Fruit fly (Drosophila melanogaster): ENCODE data around the gene CG31266.

The CG31266 gene

DNA sequence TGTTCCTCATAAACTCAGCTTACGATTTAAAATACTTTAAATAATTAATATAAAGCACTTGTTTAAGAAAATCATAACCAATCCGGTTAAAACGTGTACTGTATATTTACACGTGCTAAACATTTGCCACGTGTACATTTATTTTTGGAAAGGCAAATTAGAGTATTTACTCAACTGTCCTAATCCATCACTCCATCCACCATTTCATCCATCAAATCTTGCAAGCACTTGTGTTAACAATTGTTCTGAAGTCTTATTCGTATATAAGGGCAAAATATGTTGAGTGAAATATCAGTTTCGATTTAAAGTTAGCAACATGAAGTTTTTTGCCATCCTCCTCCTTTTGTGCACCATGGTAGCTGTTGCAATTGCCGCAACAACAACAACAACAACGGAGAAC is 11.2 kb upstream of the CG31266 start, which contains the start of gene CG42779:
CG42779 (plus strand) TSS at position 301 of the 400 bp plus-strand sequence.
- TF ChIP-seq pan (optimal IDR thresholded peaks at IDR 0.05) = no peak
- TF ChIP-seq psq (optimal IDR thresholded peaks at IDR 0.05) = no peak
- TF ChIP-seq CG8478 (optimal IDR thresholded peaks at IDR 0.05) = no peak
- no peak for TF ChIP-seq usp (GFP tag; optimal IDR thresholded peaks at IDR 0.05)
- no peak for TF ChIP-seq EcR (GFP tag; optimal IDR thresholded peaks at IDR 0.05)
- no peak for TF ChIP-seq Dll (optimal IDR thresholded peaks at IDR 0.05)

DNA sequence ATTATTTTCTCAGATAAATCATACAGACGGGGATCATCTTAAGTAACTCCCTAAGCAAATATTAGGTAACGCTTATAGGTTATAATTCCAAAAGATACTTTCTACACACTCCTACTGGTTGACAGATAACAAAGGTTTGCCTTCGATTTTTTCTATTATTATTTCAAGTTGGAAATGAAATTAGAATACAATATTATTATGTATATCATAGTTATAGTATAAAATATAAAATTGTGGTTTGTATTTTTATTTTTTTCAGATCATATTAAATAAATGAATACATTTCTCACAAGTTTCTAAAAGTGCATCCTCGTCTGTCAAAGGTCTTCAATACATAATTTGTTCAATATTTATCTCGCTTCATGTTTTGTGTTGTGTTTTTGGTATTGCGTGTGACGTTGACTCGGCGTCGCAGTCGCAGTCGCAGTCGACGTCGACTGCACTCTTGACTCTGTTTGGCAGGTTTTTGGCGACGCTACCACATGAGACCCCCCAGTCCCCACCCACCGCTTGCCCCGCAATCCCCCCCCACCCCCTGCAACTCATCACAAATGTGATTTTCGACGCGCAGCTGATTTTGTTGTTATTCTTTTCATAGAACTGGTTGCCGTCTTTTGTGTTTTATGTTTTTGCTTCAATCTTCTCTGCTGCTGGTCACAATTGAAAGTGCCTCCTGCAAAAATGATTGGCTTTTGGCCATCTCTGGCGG is 9.5 kb upstream of the CG31266 start:
- TF ChIP-seq EcR (GFP tag; optimal IDR thresholded peaks at IDR 0.05) (no peak), pan (optimal IDR thresholded peaks at IDR 0.05) (no peak), usp (GFP tag; optimal IDR thresholded peaks at IDR 0.05) (no peak), psq (optimal IDR thresholded peaks at IDR 0.05) (no peak), CG8478 (optimal IDR thresholded peaks at IDR 0.05) (no peak), Dll (optimal IDR thresholded peaks at IDR 0.05) (no peak)

DNA sequence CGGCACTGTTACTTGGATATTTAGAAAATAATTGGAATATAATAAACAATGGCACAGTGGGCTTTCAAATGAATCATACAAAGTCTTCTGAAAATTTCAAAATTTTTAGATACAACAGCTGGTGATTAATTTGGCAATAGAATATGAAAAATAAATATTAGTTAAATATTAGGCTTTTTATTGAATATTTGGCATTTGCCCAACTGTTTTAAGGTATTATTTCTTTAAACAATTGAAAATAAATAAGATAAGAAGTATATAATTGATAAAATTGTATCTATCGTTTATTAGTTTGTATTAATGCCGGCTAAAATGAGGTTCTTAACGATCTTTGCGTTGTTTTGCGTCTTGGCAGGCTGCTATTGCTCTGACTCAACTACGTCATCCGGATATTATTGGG is 8.3 kb upstream of the CG31266 start, which contains the start of gene CG45079:
CG45079 (plus strand) TSS at position 301 of the 400 bp plus-strand sequence.
- TF ChIP-seq pan (optimal IDR thresholded peaks at IDR 0.05) (no peak), EcR (GFP tag; optimal IDR thresholded peaks at IDR 0.05) (no peak), psq (optimal IDR thresholded peaks at IDR 0.05) (no peak), usp (GFP tag; optimal IDR thresholded peaks at IDR 0.05) (no peak), CG8478 (optimal IDR thresholded peaks at IDR 0.05) (no peak), Dll (optimal IDR thresholded peaks at IDR 0.05) (no peak)

DNA sequence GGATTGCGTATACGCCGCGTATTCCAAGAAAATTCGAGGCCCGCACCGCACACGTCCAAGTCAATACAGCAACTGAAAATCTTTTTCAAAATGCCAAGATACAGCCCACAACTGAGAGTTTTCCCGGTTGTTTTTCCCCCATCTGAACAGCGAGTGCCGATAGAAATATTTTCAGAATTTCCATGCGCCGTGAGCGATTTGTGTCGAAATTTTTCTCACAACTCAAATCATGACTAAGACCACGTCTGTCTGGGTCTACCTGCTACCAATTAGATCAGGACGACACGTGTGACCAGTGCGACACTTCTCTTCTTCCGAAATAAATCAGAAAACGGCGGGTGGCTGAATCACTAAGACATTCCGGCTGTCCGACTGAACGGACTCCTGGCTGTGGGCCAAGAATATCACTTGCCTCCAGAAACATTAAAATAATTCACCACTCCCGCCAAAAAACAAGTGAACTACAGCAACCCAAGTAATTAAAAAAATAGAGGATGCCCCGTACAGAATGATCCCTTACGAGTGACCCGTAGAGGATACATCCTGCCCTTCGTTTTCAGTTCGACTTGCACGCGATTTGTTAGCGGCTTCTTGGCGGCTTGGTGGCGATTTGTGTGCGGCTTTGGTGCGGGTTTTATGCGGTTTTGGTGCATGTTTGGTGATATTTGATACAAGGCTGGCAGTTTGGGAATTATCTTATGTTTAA is 7.0 kb upstream of the CG31266 start, which contains the start of gene cher:
cher (minus strand) TSS at position 51 of the 706 bp plus-strand sequence.
- TF ChIP-seq Dll (optimal IDR thresholded peaks at IDR 0.05) (no peak), CG8478 (optimal IDR thresholded peaks at IDR 0.05) (no peak)

DNA sequence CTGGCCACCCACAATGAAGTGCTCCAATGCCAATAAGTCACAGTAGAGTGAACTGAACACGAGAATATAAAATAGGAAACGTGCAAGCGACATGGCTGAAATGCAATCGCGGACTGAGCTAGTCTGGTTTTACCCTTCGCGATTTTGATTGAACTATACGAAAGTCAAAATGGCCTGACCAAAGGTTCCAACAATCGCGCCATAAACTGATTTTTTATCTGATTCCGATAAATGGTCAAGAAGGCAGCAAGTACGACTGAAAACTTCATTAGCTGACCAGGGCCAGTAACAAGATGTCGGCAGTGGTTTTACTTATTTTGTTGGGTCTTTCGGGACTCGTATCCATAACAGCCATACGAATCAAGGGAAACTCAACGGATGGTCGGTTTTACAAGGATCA is 5.6 kb upstream of the CG31266 start, which contains the start of the genes CG17477 and CG31269:
CG17477 (minus strand) TSS at position 101 of the 400 bp plus-strand sequence.
CG31269 (plus strand) TSS at position 289 of the 400 bp plus-strand sequence.
- TF ChIP-seq EcR (GFP tag; optimal IDR thresholded peaks at IDR 0.05) = no peak
- TF ChIP-seq psq (optimal IDR thresholded peaks at IDR 0.05) = no peak
- no peak for TF ChIP-seq usp (GFP tag; optimal IDR thresholded peaks at IDR 0.05)
- no peak for TF ChIP-seq pan (optimal IDR thresholded peaks at IDR 0.05)
- no peak for TF ChIP-seq Dll (optimal IDR thresholded peaks at IDR 0.05)
- TF ChIP-seq CG8478 (optimal IDR thresholded peaks at IDR 0.05) = no peak

DNA sequence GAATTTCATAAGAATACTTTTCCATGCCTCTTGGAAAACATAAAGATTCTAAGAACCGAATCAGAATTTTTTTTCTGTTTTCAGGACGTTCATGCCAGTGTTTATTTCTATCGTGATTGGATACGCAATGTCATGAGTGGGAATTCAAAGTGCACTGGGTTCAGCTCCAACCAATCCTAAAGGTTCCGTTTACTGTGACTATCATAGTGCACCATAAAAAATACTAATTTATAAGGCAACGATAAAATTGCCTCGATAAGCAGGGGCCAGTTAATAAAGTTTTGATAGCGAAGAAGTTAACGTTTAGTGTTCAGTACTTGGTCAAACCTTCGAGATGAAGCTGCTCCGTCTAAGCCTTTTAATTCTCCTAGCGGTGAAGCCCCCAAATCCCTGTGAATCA is 4.5 kb upstream of the CG31266 start, which contains the start of gene CG31265:
CG31265 (plus strand) TSS at position 301 of the 400 bp plus-strand sequence.
- TF ChIP-seq psq (optimal IDR thresholded peaks at IDR 0.05) (no peak), usp (GFP tag; optimal IDR thresholded peaks at IDR 0.05) (no peak), pan (optimal IDR thresholded peaks at IDR 0.05) (no peak), CG8478 (optimal IDR thresholded peaks at IDR 0.05) (no peak), EcR (GFP tag; optimal IDR thresholded peaks at IDR 0.05) (no peak), Dll (optimal IDR thresholded peaks at IDR 0.05) (no peak)

DNA sequence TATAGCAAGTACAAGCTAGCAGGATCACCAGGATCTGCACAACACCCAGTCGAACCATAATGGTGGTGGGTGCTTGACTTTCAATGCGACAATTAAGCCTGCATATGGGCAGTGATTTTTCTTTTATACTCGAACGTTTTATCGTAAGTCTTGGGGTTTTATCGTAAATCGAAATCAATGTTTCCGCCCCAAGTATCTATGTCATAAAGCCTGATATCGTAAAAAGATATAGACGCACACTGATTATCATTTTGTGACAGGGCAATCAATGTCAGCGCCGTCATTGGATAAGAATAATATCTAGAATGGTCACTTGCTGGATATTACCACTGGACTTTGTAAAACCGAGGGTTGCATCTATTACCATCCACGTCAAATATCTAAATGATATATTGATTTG is 2.1 kb upstream of the CG31266 start, which contains the start of gene CG17475:
CG17475 (minus strand) TSS at position 101 of the 400 bp plus-strand sequence.
- TF ChIP-seq EcR (GFP tag; optimal IDR thresholded peaks at IDR 0.05) (no peak), CG8478 (optimal IDR thresholded peaks at IDR 0.05) (no peak), Dll (optimal IDR thresholded peaks at IDR 0.05) (no peak)

DNA sequence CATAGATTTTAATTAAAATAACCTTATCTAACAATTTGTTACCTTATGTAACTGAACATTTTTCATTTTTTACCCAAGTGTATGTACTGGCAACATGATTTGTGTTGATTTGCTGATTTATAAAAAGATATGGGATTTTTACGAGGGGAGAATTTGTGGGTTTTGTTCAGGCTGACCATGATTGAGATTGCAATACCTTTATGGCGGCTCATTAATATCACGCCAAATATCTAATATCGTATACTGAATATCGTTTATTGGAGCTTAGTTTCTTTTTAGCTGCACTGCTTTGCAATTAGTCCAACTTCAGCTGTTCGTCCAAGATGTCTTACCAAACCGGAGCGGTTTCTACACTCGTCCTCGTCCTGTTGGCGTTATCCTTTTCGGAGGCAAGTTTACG is 1.4 kb downstream of the CG31266 start, which contains the start of gene CG31267:
CG31267 (plus strand) TSS at position 301 of the 400 bp plus-strand sequence.
- TF ChIP-seq psq (optimal IDR thresholded peaks at IDR 0.05) = no peak
- no peak for TF ChIP-seq EcR (GFP tag; optimal IDR thresholded peaks at IDR 0.05)
- no peak for TF ChIP-seq Dll (optimal IDR thresholded peaks at IDR 0.05)
- TF ChIP-seq usp (GFP tag; optimal IDR thresholded peaks at IDR 0.05) = no peak
- no peak for TF ChIP-seq pan (optimal IDR thresholded peaks at IDR 0.05)
- no peak for TF ChIP-seq CG8478 (optimal IDR thresholded peaks at IDR 0.05)

DNA sequence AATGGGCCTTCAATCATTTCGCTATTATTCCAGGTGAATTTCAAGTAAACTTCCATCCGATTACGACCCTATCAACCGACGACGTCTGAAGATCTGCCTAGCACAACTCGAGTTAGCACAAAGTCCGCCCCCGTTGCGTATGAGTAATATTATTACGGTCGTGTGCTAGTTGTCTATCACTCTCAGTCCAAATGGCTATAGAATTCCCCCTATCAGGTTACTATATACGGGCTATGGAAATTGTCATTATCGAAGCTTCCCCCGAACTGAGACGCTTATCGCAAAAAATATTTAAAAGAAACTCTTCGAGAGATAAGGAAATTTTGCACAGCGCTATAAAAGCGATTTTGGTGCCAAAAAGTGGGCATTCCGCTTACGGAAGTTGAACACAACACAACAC is 3.3 kb downstream of the CG31266 start, which contains the start of gene CG5246:
CG5246 (plus strand) TSS at position 365 of the 400 bp plus-strand sequence.
- no peak for TF ChIP-seq psq (optimal IDR thresholded peaks at IDR 0.05)
- TF ChIP-seq usp (GFP tag; optimal IDR thresholded peaks at IDR 0.05) = no peak
- TF ChIP-seq EcR (GFP tag; optimal IDR thresholded peaks at IDR 0.05) = no peak
- TF ChIP-seq Dll (optimal IDR thresholded peaks at IDR 0.05) = no peak

DNA sequence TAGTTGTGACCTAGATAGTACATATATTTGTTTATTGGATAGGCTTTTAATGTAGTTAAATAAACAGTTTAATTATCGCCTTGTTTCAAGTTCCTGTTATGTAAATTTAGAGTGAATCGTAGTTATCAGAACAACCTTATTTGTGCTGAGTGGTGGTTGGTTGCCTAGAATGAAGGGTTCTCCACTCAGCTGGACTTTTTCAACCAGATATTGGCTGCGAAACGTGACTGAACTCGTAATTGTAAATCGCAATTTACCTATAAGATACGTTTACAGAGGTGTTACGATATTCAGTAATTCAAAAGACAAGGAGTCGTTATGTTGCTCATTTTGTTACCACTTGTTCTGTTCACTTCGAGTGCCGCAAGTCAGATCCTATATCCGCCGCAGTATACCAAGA is 5.1 kb downstream of the CG31266 start, which contains the start of gene CG5255:
CG5255 (plus strand) TSS at position 301 of the 400 bp plus-strand sequence.
- no peak for TF ChIP-seq psq (optimal IDR thresholded peaks at IDR 0.05)
- no peak for TF ChIP-seq pan (optimal IDR thresholded peaks at IDR 0.05)
- TF ChIP-seq CG8478 (optimal IDR thresholded peaks at IDR 0.05) = no peak
- TF ChIP-seq Dll (optimal IDR thresholded peaks at IDR 0.05) = no peak
- TF ChIP-seq usp (GFP tag; optimal IDR thresholded peaks at IDR 0.05) = no peak
- no peak for TF ChIP-seq EcR (GFP tag; optimal IDR thresholded peaks at IDR 0.05)

DNA sequence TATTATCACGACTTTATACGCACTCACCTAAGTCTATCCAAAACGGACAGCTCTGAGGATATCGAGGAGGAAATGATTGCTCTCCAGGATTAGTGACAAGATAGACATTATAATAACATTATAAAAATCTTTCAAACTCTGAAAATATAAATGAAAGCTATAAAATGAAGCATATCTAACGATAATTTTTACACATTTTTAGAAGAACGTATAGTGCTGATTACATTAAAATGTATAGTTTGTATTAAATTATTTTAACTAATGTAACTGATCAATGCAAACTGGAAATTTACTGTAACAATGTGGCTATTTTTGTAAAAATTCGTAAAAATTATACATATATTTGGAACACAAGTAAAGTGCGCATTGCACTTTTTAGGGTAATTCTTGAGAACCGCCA is 6.2 kb downstream of the CG31266 start, which contains the start of gene CG5265:
CG5265 (plus strand) TSS at position 301 of the 400 bp plus-strand sequence.
- TF ChIP-seq Dll (optimal IDR thresholded peaks at IDR 0.05) (no peak), CG8478 (optimal IDR thresholded peaks at IDR 0.05) (no peak), psq (optimal IDR thresholded peaks at IDR 0.05) (no peak)

DNA sequence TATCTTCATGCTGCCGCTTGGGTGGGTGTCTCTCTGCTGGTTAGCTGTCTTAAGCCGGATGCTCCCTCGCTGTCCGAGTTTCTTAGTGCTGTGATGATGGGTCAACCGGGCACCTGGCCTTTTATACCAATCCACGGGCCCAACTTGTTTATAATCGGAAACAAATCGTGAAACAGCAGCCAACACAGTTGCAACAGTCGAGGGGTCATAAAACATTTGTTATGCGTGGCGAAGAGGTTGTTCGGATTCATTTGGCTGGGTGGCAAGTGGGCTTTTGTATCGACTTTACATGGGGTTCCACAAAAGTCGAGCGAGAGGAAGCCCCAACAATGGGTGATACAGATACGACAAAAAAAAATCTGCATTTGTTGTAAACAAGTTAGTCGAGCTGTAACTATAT is 9.8 kb downstream of the CG31266 start, which contains the start of gene TwdlW:
TwdlW (minus strand) TSS at position 101 of the 400 bp plus-strand sequence.
- TF ChIP-seq psq (optimal IDR thresholded peaks at IDR 0.05) (no peak), CG8478 (optimal IDR thresholded peaks at IDR 0.05) (no peak), usp (GFP tag; optimal IDR thresholded peaks at IDR 0.05) (no peak), EcR (GFP tag; optimal IDR thresholded peaks at IDR 0.05) (no peak), Dll (optimal IDR thresholded peaks at IDR 0.05) (no peak), pan (optimal IDR thresholded peaks at IDR 0.05) (no peak)

Data from whole organism.